Worm (Caenorhabditis elegans) whole organism, L3 larva: ENCODE measurements around the gene nas-1.

ENCODE experiments used
- R02D3.7 ChIP-seq: fragments of 150-350 bp; optimal IDR thresholded peaks from 2 replicates; lab custom pipeline; 2014; ENCODE audit warnings: missing biosample characterization, missing genetic modification characterization
- ZK546.5 ChIP-seq: sonication (generic microtip); optimal IDR thresholded peaks from 2 replicates; lab custom pipeline; 2017; ENCODE audit warnings: missing biosample characterization, missing genetic modification characterization
- aly-2 ChIP-seq: fragments of 150-350 bp; optimal IDR thresholded peaks from 2 replicates; lab custom pipeline; 2014; ENCODE audit warnings: missing biosample characterization, missing genetic modification characterization
- ama-1 ChIP-seq: fragments of 150-350 bp; optimal IDR thresholded peaks from 2 replicates; lab custom pipeline; 2018
- ceh-16 ChIP-seq: sonication (generic microtip); optimal IDR thresholded peaks from 2 replicates; lab custom pipeline; 2017; ENCODE audit warnings: missing biosample characterization, missing genetic modification characterization
- ceh-28 ChIP-seq: fragments of 150-350 bp; optimal IDR thresholded peaks from 2 replicates; lab custom pipeline; 2014; ENCODE audit warnings: missing biosample characterization, missing genetic modification reagents, missing genetic modification characterization
- ceh-9 ChIP-seq: sonication (generic microtip); optimal IDR thresholded peaks from 2 replicates; lab custom pipeline; 2018; ENCODE audit warnings: missing biosample characterization, missing genetic modification characterization
- daf-12 ChIP-seq: fragments of 150-350 bp; optimal IDR thresholded peaks from 2 replicates; lab custom pipeline; 2014; ENCODE audit warnings: missing biosample characterization, missing genetic modification reagents, missing genetic modification characterization
- egl-27 ChIP-seq: sonication (generic microtip); optimal IDR thresholded peaks from 4 replicates; lab custom pipeline; 2017; ENCODE audit warnings: missing biosample characterization, missing genetic modification reagents, missing genetic modification characterization
- egl-5 ChIP-seq: fragments of 150-350 bp; optimal IDR thresholded peaks from 2 replicates; lab custom pipeline; 2017; ENCODE audit warnings: missing biosample characterization, missing genetic modification reagents, missing genetic modification characterization, inconsistent platforms
- elt-1 ChIP-seq: fragments of 150-350 bp; optimal IDR thresholded peaks from 2 replicates; lab custom pipeline; 2014; ENCODE audit warnings: missing biosample characterization, missing genetic modification characterization
- elt-2 ChIP-seq: sonication (generic microtip); optimal IDR thresholded peaks from 2 replicates; lab custom pipeline; 2016; ENCODE audit warnings: missing genetic modification reagents, mild to moderate bottlenecking, missing genetic modification characterization, missing compliant biosample characterization
- elt-3 ChIP-seq, 3 experiments: fragments of 150-350 bp in 1 of 3; sonication (generic microtip) in 2 of 3; optimal IDR thresholded peaks; 2 replicates in 2 of 3; 4 replicates in 1 of 3; lab custom pipeline; 2014 to 2017; ENCODE audit warnings: missing biosample characterization in 3 of 3, missing genetic modification characterization in 3 of 3
- fkh-10 ChIP-seq: sonication (generic microtip); optimal IDR thresholded peaks from 2 replicates; lab custom pipeline; 2017; ENCODE audit warnings: missing biosample characterization, missing genetic modification reagents, missing genetic modification characterization
- fkh-2 ChIP-seq: fragments of 150-350 bp; optimal IDR thresholded peaks from 2 replicates; lab custom pipeline; 2014; ENCODE audit warnings: missing biosample characterization, missing genetic modification reagents, missing genetic modification characterization
- fos-1 ChIP-seq: fragments of 150-350 bp; optimal IDR thresholded peaks from 2 replicates; lab custom pipeline; 2014; ENCODE audit warnings: missing biosample characterization, missing genetic modification characterization
- hmg-11 ChIP-seq: sonication (generic microtip); optimal IDR thresholded peaks from 2 replicates; lab custom pipeline; 2016; ENCODE audit warnings: missing genetic modification characterization, missing compliant biosample characterization
- jun-1 ChIP-seq: fragments of 150-350 bp; optimal IDR thresholded peaks from 2 replicates; lab custom pipeline; 2014; ENCODE audit warnings: missing biosample characterization, missing genetic modification reagents, missing genetic modification characterization
- lin-15B ChIP-seq: fragments of 150-350 bp; optimal IDR thresholded peaks from 2 replicates; lab custom pipeline; 2014; ENCODE audit warnings: missing biosample characterization, missing genetic modification characterization
- lin-39 ChIP-seq: fragments of 150-350 bp; optimal IDR thresholded peaks from 2 replicates; lab custom pipeline; 2018; ENCODE audit warnings: missing biosample characterization, missing genetic modification reagents, missing genetic modification characterization
- lsy-12 ChIP-seq: sonication (generic microtip); optimal IDR thresholded peaks from 2 replicates; lab custom pipeline; 2016; ENCODE audit warnings: mild to moderate bottlenecking, missing genetic modification characterization, missing compliant biosample characterization
- mdl-1 ChIP-seq: fragments of 150-350 bp; optimal IDR thresholded peaks from 2 replicates; lab custom pipeline; 2014; ENCODE audit warnings: missing biosample characterization, missing genetic modification characterization
- mml-1 ChIP-seq: fragments of 150-350 bp; sonication (generic microtip); optimal IDR thresholded peaks from 3 replicates; lab custom pipeline; 2014; ENCODE audit warnings: missing biosample characterization, missing genetic modification characterization
- nfya-1 ChIP-seq: sonication (generic microtip); optimal IDR thresholded peaks from 2 replicates; lab custom pipeline; 2017; ENCODE audit warnings: missing genetic modification characterization, mild to moderate bottlenecking, missing compliant biosample characterization, antibody characterized with exemption, moderate library complexity; ENCODE audit not compliant: insufficient read depth
- nhr-11 ChIP-seq: fragments of 150-350 bp; optimal IDR thresholded peaks from 2 replicates; lab custom pipeline; 2014; ENCODE audit warnings: missing biosample characterization, missing genetic modification characterization
- nhr-23 ChIP-seq: fragments of 150-350 bp; optimal IDR thresholded peaks from 2 replicates; lab custom pipeline; 2014; ENCODE audit warnings: missing biosample characterization, missing genetic modification reagents, missing genetic modification characterization
- nhr-28 ChIP-seq: fragments of 150-350 bp; optimal IDR thresholded peaks from 2 replicates; lab custom pipeline; 2014; ENCODE audit warnings: missing biosample characterization, missing genetic modification characterization
- nhr-43 ChIP-seq: sonication (generic microtip); optimal IDR thresholded peaks from 2 replicates; lab custom pipeline; 2016; ENCODE audit warnings: mild to moderate bottlenecking, missing genetic modification characterization, missing compliant biosample characterization; ENCODE audit not compliant: poor library complexity, severe bottlenecking
- nhr-67 ChIP-seq: fragments of 150-350 bp; optimal IDR thresholded peaks from 2 replicates; lab custom pipeline; 2014; ENCODE audit warnings: missing biosample characterization, missing genetic modification characterization
- nhr-77 ChIP-seq: fragments of 150-350 bp; optimal IDR thresholded peaks from 2 replicates; lab custom pipeline; 2014; ENCODE audit warnings: missing biosample characterization, missing genetic modification characterization
- pha-4 ChIP-seq: fragments of 150-350 bp; optimal IDR thresholded peaks from 2 replicates; lab custom pipeline; 2014; ENCODE audit warnings: missing biosample characterization, missing genetic modification reagents, missing genetic modification characterization
- pqm-1 ChIP-seq: fragments of 150-350 bp; optimal IDR thresholded peaks from 2 replicates; lab custom pipeline; 2017; ENCODE audit warnings: missing biosample characterization, missing genetic modification characterization, inconsistent platforms
- skn-1 ChIP-seq: fragments of 150-350 bp; optimal IDR thresholded peaks from 2 replicates; lab custom pipeline; 2014; ENCODE audit warnings: missing biosample characterization, missing genetic modification characterization
- tbx-2 ChIP-seq: sonication (generic microtip); optimal IDR thresholded peaks from 2 replicates; lab custom pipeline; 2016; ENCODE audit warnings: mild to moderate bottlenecking, missing genetic modification characterization, missing compliant biosample characterization
- unc-39 ChIP-seq: sonication (generic microtip); optimal IDR thresholded peaks from 4 replicates; lab custom pipeline; 2017; ENCODE audit warnings: missing biosample characterization, missing genetic modification characterization
- unc-62 ChIP-seq: fragments of 150-350 bp; sonication (generic microtip); optimal IDR thresholded peaks from 4 replicates; lab custom pipeline; 2014; ENCODE audit warnings: missing biosample characterization, missing genetic modification reagents, missing genetic modification characterization
- zag-1 ChIP-seq: fragments of 150-350 bp; optimal IDR thresholded peaks from 2 replicates; lab custom pipeline; 2014; ENCODE audit warnings: missing biosample characterization, missing genetic modification characterization
- ztf-11 ChIP-seq: fragments of 150-350 bp; optimal IDR thresholded peaks from 2 replicates; lab custom pipeline; 2014; ENCODE audit warnings: missing biosample characterization, missing genetic modification characterization

Gene nas-1

DNA sequence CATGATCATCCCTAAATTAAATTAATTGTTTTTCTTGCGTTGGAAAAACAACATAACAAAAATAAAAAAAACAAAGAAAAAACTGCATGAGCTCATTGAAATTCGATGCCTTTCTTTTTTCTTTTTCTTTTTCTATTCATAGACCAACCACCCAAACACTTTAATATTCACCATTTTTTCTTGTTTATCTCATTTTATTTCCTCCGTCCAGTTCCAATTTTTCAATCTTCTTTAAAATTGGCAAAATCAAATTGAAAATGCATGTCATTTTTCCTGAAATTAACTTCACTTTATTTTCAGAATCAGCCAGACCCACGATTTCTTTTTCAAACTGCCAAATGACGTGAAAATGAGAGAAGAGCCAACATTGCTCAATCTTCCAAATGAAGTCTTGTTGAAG, 19.8 kb upstream of the nas-1 start, which contains the start of gene T03F6.4:
Gene T03F6.4, plus strand, starts transcription at position 301 of the 400 bp plus-strand sequence.
- TF ChIP-seq aly-2 (tag; lab: Kevin White, UChicago) (no peak), lin-39 (tag; lab: Kevin White, UChicago) (no peak), elt-2 (no peak), nhr-11 (tag; lab: Kevin White, UChicago) (no peak), fkh-10 (GFP tag; lab: Kevin White, UChicago) (no peak), fos-1 (tag; lab: Kevin White, UChicago) (no peak), elt-1 (no peak), skn-1 (tag; lab: Kevin White, UChicago) (no peak), pha-4 (no peak), egl-27 (tag; lab: Kevin White, UChicago) (no peak), ZK546.5 (no peak), ama-1 (lab: Kevin White, UChicago) (no peak), mml-1 (tag; lab: Kevin White, UChicago) (no peak)

DNA sequence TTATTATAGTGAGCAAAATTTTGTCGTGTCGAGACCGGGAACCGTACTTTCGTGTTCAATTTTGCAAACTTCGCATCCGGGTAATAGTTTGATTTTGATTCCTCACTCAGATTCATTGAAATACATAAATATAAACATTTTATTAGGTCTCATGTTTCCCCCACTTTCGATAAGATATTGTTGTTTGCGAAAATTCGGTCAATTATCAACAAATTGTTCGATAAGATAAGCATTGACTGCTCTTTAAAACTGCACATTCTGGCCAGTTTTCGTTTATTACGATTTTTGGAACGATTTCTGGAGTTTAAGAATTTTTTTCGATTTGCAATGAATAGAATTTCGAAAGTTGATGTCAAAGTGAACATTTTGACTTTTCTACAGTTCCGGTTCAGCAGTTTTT, 17.0 kb upstream of the nas-1 start:
- TF ChIP-seq lin-15B (tag; lab: Kevin White, UChicago) (no peak), mdl-1 (tag; lab: Kevin White, UChicago) (no peak), nhr-28 (tag; lab: Kevin White, UChicago) (no peak), ceh-9 (no peak), nhr-43 (tag; lab: Kevin White, UChicago) (no peak), lsy-12 (tag; lab: Kevin White, UChicago) (no peak), jun-1 (tag; lab: Kevin White, UChicago) (no peak), pha-4 (peak; percentile 47), hmg-11 (no peak), pqm-1 (tag; lab: Kevin White, UChicago) (no peak), ztf-11 (tag; lab: Kevin White, UChicago) (no peak), elt-3 (tag; optimal IDR thresholded peaks at IDR 0.05; lab: Kevin White, UChicago) (no peak), elt-2 (peak; percentile 85), aly-2 (tag; lab: Kevin White, UChicago) (no peak)

DNA sequence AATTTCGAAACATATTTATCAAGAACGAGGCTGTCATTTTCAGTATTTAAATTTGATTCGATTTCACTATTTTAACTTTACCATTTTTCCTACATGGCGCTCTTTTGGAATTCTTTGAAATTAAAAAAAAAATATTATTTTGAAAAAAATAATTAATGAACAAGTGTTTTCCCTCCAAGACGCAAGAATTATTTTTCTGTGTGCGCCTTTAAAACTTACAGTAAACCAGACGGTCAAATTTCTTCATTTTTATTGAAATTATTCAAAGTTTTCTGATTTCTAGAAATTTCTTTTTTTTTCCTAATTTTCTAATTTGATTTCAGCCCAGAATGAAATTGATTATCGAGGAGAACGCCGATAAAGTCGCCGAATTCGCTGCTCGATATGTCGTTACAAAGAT, 16.5 kb upstream of the nas-1 start, which contains the start of gene T03F6.3:
Gene T03F6.3, plus strand, starts transcription at position 318 of the 400 bp plus-strand sequence.
- TF ChIP-seq ceh-16 (tag; lab: Kevin White, UChicago) (no peak), skn-1 (tag; lab: Kevin White, UChicago) (no peak), R02D3.7 (tag; lab: Kevin White, UChicago) (no peak), unc-39 (tag; lab: Kevin White, UChicago) (no peak), daf-12 (tag; lab: Kevin White, UChicago) (no peak), fkh-2 (tag; lab: Kevin White, UChicago) (no peak), hmg-11 (no peak), mml-1 (tag; lab: Kevin White, UChicago) (no peak), elt-2 (no peak), lin-15B (tag; lab: Kevin White, UChicago) (no peak), egl-5 (tag; lab: Kevin White, UChicago) (no peak), nfya-1 (tag; lab: Kevin White, UChicago) (no peak)

DNA sequence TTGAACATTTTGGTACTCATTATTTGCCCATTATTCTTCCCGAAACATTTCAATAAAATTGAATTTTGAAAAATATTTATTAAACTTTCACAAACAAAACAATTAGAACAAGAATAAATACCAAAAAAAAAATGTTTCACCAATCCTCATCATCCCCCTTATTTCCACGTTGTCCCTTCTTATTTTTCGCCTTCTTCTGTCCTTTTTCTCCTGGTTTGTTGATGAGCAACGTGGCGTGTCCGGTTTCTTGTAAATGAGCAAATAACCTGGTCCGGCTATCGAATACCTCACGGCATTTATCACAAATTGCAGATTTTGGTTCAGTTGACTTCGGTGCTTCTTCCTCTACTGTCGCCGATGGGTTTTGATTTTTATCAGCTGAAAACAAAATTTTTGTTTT, 14.8 kb upstream of the nas-1 start:
- no peak for TF ChIP-seq hmg-11
- TF ChIP-seq ama-1 (lab: Kevin White, UChicago), result no peak
- TF ChIP-seq egl-27 (tag; lab: Kevin White, UChicago), result no peak
- no peak for TF ChIP-seq ZK546.5
- TF ChIP-seq ceh-28 (tag; lab: Kevin White, UChicago), result no peak
- TF ChIP-seq zag-1 (tag; lab: Kevin White, UChicago), result no peak
- TF ChIP-seq elt-1, result no peak
- no peak for TF ChIP-seq ceh-9
- TF ChIP-seq jun-1 (tag; lab: Kevin White, UChicago), result no peak
- TF ChIP-seq unc-62 (GFP tag; lab: Kevin White, UChicago), result no peak
- no peak for TF ChIP-seq mdl-1 (tag; lab: Kevin White, UChicago)
- TF ChIP-seq nhr-23 (tag; lab: Kevin White, UChicago), result no peak
- TF ChIP-seq nhr-77 (tag; lab: Kevin White, UChicago), result no peak
- TF ChIP-seq lsy-12 (tag; lab: Kevin White, UChicago), result no peak
- no peak for TF ChIP-seq nhr-67 (tag; lab: Kevin White, UChicago)
- no peak for TF ChIP-seq tbx-2 (tag; lab: Kevin White, UChicago)
- no peak for TF ChIP-seq skn-1 (tag; lab: Kevin White, UChicago)
- no peak for TF ChIP-seq R02D3.7 (tag; lab: Kevin White, UChicago)
- TF ChIP-seq elt-2, result no peak
- no peak for TF ChIP-seq lin-15B (tag; lab: Kevin White, UChicago)
